Worm (Caenorhabditis elegans) whole organism, L4/young adult: Measurements from ENCODE around the gene enol-1.

Source experiments
- W03F9.2 ChIP-seq: fragments of 150-350 bp; optimal IDR thresholded peaks from 2 replicates; lab custom pipeline; 2014; ENCODE audit warnings: missing biosample characterization, missing genetic modification characterization
- dao-5 ChIP-seq: sonication (generic microtip); optimal IDR thresholded peaks from 2 replicates; lab custom pipeline; 2016; ENCODE audit warnings: missing genotype, missing genetic modification characterization, moderate library complexity, missing compliant biosample characterization
- him-1 ChIP-seq: sonication (generic microtip); optimal IDR thresholded peaks from 2 replicates; lab custom pipeline; 2016; ENCODE audit warnings: missing genotype, missing genetic modification reagents, missing genetic modification characterization, missing compliant biosample characterization

ce11 chrII:8923187-8923586 lies 7.6 kb upstream of the enol-1 start:
- TF ChIP-seq W03F9.2 (tag; lab: Kevin White, UChicago) (no peak), him-1 (tag; lab: Kevin White, UChicago) (no peak), dao-5 (no peak)
